Worm (Caenorhabditis elegans) whole organism, L4 larva: ENCODE measurements around the gene Y81G3A.2.

Experiments
- Y105C5A.15 ChIP-seq: fragments of 200-800 bp; sonication (Bioruptor generic); IDR thresholded peaks from 2 replicates; pipeline ENCODE4 v1.3.6; 2022; ENCODE audit warnings: missing genetic modification characterization, missing compliant biosample characterization
- Y5F2A.4 ChIP-seq: fragments of 200-800 bp; sonication (Bioruptor generic); optimal IDR thresholded peaks from 2 replicates; lab custom pipeline; 2018; ENCODE audit warnings: mild to moderate bottlenecking, missing genetic modification characterization, missing compliant biosample characterization
- Y75B8A.6 ChIP-seq: fragments of 200-800 bp; sonication (Bioruptor generic); IDR thresholded peaks from 2 replicates; pipeline ENCODE4 v1.3.6; 2022; ENCODE audit warnings: missing genetic modification reagents, missing genetic modification characterization, missing compliant biosample characterization
- ceh-20 ChIP-seq: fragments of 200-800 bp; sonication (Bioruptor generic); IDR thresholded peaks from 2 replicates; pipeline ENCODE4 v1.3.6; 2022; ENCODE audit warnings: missing genetic modification reagents, missing genetic modification characterization, missing compliant biosample characterization
- ceh-32 ChIP-seq: sonication (generic microtip); optimal IDR thresholded peaks from 2 replicates; lab custom pipeline; 2016; ENCODE audit warnings: mild to moderate bottlenecking, missing genetic modification characterization, missing compliant biosample characterization; ENCODE audit not compliant: poor library complexity
- ceh-44 ChIP-seq: fragments of 200-800 bp; sonication (Bioruptor generic); IDR thresholded peaks from 2 replicates; pipeline ENCODE4 v1.3.6; 2022; ENCODE audit warnings: missing genetic modification reagents, missing genetic modification characterization, missing compliant biosample characterization
- daf-8 ChIP-seq: fragments of 200-800 bp; sonication (Bioruptor generic); IDR thresholded peaks from 2 replicates; pipeline ENCODE4 v1.3.6; 2022; ENCODE audit warnings: missing genetic modification characterization, missing compliant biosample characterization
- dmd-6 ChIP-seq: fragments of 200-800 bp; sonication (Bioruptor generic); IDR thresholded peaks from 2 replicates; pipeline ENCODE4 v1.3.6; 2022; ENCODE audit warnings: missing genetic modification reagents, missing genetic modification characterization, missing compliant biosample characterization
- dmd-8 ChIP-seq: fragments of 200-800 bp; sonication (Bioruptor generic); IDR thresholded peaks from 2 replicates; pipeline ENCODE4 v1.3.6; 2022; ENCODE audit warnings: missing genetic modification characterization, missing compliant biosample characterization
- dmd-9 ChIP-seq: fragments of 200-800 bp; sonication (Bioruptor generic); IDR thresholded peaks from 2 replicates; pipeline ENCODE4 v1.3.6; 2022; ENCODE audit warnings: missing genetic modification reagents, missing genetic modification characterization, missing compliant biosample characterization
- dve-1 ChIP-seq: sonication (generic microtip); optimal IDR thresholded peaks from 2 replicates; lab custom pipeline; 2017; ENCODE audit warnings: antibody characterized with exemption, mild to moderate bottlenecking, missing genetic modification characterization, missing compliant biosample characterization; ENCODE audit not compliant: insufficient read depth
- egl-27 ChIP-seq: sonication (generic microtip); optimal IDR thresholded peaks from 3 replicates; lab custom pipeline; 2017; ENCODE audit warnings: missing biosample characterization, missing genetic modification reagents, missing genetic modification characterization
- fkh-10 ChIP-seq: fragments of 150-350 bp; optimal IDR thresholded peaks from 2 replicates; lab custom pipeline; 2014; ENCODE audit warnings: missing biosample characterization, missing genetic modification reagents, missing genetic modification characterization
- fos-1 ChIP-seq: fragments of 150-350 bp; optimal IDR thresholded peaks from 2 replicates; lab custom pipeline; 2014; ENCODE audit warnings: missing biosample characterization, missing genetic modification characterization
- hif-1 ChIP-seq, 2 experiments: sonication (generic microtip); optimal IDR thresholded peaks; 2 replicates each; lab custom pipeline; 2016 to 2017; ENCODE audit warnings: missing compliant biosample characterization in 2 of 2, missing genetic modification characterization in 2 of 2, missing genetic modification reagents in 2 of 2, missing genotype in 2 of 2, mild to moderate bottlenecking in 1 of 2
- hlh-11 ChIP-seq: fragments of 200-800 bp; sonication (Bioruptor generic); optimal IDR thresholded peaks from 2 replicates; lab custom pipeline; 2018; ENCODE audit warnings: mild to moderate bottlenecking, missing genetic modification characterization, missing compliant biosample characterization
- hmg-1.1 ChIP-seq: fragments of 200-800 bp; sonication (Bioruptor generic); IDR thresholded peaks from 2 replicates; pipeline ENCODE4 v1.3.6; 2022; ENCODE audit warnings: missing genetic modification reagents, missing genetic modification characterization, missing compliant biosample characterization
- lin-38 ChIP-seq: fragments of 200-800 bp; sonication (Bioruptor generic); IDR thresholded peaks from 2 replicates; pipeline ENCODE4 v1.3.6; 2022; ENCODE audit warnings: missing genetic modification reagents, missing genetic modification characterization, missing compliant biosample characterization
- lir-3 ChIP-seq: sonication (generic microtip); optimal IDR thresholded peaks from 2 replicates; lab custom pipeline; 2016; ENCODE audit warnings: mild to moderate bottlenecking, missing genetic modification characterization, missing compliant biosample characterization
- mes-2 ChIP-seq: sonication (generic microtip); optimal IDR thresholded peaks from 2 replicates; lab custom pipeline; 2016; ENCODE audit warnings: missing genotype, mild to moderate bottlenecking, missing genetic modification characterization, missing compliant biosample characterization; ENCODE audit not compliant: poor library complexity, severe bottlenecking
- mxl-2 ChIP-seq: fragments of 200-800 bp; sonication (Bioruptor generic); conservative IDR thresholded peaks from 2 replicates; pipeline ENCODE4 v1.3.6; 2022; ENCODE audit warnings: missing genetic modification reagents, missing genetic modification characterization, missing compliant biosample characterization
- mxl-3 ChIP-seq: fragments of 200-800 bp; sonication (Bioruptor generic); optimal IDR thresholded peaks from 2 replicates; lab custom pipeline; 2018; ENCODE audit warnings: mild to moderate bottlenecking, missing genetic modification characterization, missing compliant biosample characterization
- nhr-102 ChIP-seq: sonication (generic microtip); optimal IDR thresholded peaks from 2 replicates; lab custom pipeline; 2016; ENCODE audit warnings: mild to moderate bottlenecking, missing genetic modification characterization, moderate library complexity, missing compliant biosample characterization
- nhr-11 ChIP-seq: fragments of 150-350 bp; optimal IDR thresholded peaks from 2 replicates; lab custom pipeline; 2014; ENCODE audit warnings: missing biosample characterization, missing genetic modification characterization
- nhr-111 ChIP-seq: fragments of 200-800 bp; sonication (Bioruptor generic); optimal IDR thresholded peaks from 2 replicates; lab custom pipeline; 2018; ENCODE audit warnings: mild to moderate bottlenecking, missing genetic modification characterization, missing compliant biosample characterization
- nhr-28 ChIP-seq: fragments of 150-350 bp; optimal IDR thresholded peaks from 2 replicates; lab custom pipeline; 2014; ENCODE audit warnings: missing biosample characterization, missing genetic modification characterization
- nhr-42 ChIP-seq: fragments of 200-800 bp; sonication (Bioruptor generic); IDR thresholded peaks from 2 replicates; pipeline ENCODE4 v1.3.6; 2022; ENCODE audit warnings: missing genetic modification characterization, missing compliant biosample characterization
- pha-4 ChIP-seq, 2 experiments: fragments of 150-350 bp in 1 of 2; fragments of 200-800 bp in 1 of 2; sonication (Bioruptor generic) in 1 of 2; IDR thresholded peaks in 1 of 2; optimal IDR thresholded peaks in 1 of 2; 2 replicates each; pipeline versions ENCODE4 v1.3.6 to Lab custom; 2014 to 2022; ENCODE audit warnings: missing genetic modification characterization in 2 of 2, missing genetic modification reagents in 2 of 2, missing biosample characterization in 1 of 2, missing compliant biosample characterization in 1 of 2
- php-3 ChIP-seq: fragments of 200-800 bp; sonication (Bioruptor generic); IDR thresholded peaks from 2 replicates; pipeline ENCODE4 v1.3.6; 2022; ENCODE audit warnings: missing genetic modification reagents, missing genetic modification characterization, missing compliant biosample characterization
- rbr-2 ChIP-seq: sonication (generic microtip); optimal IDR thresholded peaks from 2 replicates; lab custom pipeline; 2016; ENCODE audit warnings: missing genotype, missing genetic modification characterization, missing compliant biosample characterization
- sdz-12 ChIP-seq: fragments of 200-800 bp; sonication (Bioruptor generic); optimal IDR thresholded peaks from 2 replicates; lab custom pipeline; 2018; ENCODE audit warnings: mild to moderate bottlenecking, missing genetic modification characterization, missing compliant biosample characterization
- set-16 ChIP-seq: fragments of 200-800 bp; sonication (Bioruptor generic); IDR thresholded peaks from 2 replicates; pipeline ENCODE4 v1.3.6; 2022; ENCODE audit warnings: missing genetic modification reagents, missing genetic modification characterization, missing compliant biosample characterization
- tag-97 ChIP-seq: fragments of 200-800 bp; sonication (Bioruptor generic); IDR thresholded peaks from 2 replicates; pipeline ENCODE4 v1.3.6; 2022; ENCODE audit warnings: missing genetic modification characterization, missing compliant biosample characterization
- tra-1 ChIP-seq: fragments of 200-800 bp; sonication (Bioruptor generic); IDR thresholded peaks from 2 replicates; pipeline ENCODE4 v1.3.6; 2022; ENCODE audit warnings: missing genetic modification reagents, missing genetic modification characterization, missing compliant biosample characterization
- vab-7 ChIP-seq: fragments of 200-800 bp; sonication (Bioruptor generic); IDR thresholded peaks from 2 replicates; pipeline ENCODE4 v1.3.6; 2022; ENCODE audit warnings: missing genetic modification reagents, missing genetic modification characterization, missing compliant biosample characterization
- zag-1 ChIP-seq: fragments of 150-350 bp; optimal IDR thresholded peaks from 2 replicates; lab custom pipeline; 2014; ENCODE audit warnings: missing biosample characterization, missing genetic modification characterization
- zip-2 ChIP-seq: fragments of 150-350 bp; optimal IDR thresholded peaks from 2 replicates; lab custom pipeline; 2014; ENCODE audit warnings: missing biosample characterization, missing genetic modification characterization

Gene Y81G3A.2

DNA sequence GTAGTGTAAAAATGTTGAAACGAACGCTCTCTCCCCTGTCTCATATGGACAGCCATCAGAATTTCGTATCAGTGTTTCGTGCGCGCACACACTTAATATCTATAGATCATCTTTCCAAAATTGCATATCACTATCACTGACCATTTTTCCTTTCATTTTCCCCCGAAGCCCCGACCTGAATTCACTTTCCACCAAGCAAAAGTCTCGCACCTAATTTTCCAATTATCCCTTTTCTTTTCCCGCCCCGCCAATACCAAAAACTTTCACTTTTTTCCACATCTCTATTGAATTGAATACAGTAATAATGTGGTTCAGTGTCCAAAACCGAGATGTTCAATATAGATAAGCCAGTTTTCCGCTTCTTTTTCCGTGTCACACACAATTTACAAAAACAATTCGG lies 27.3 kb upstream of the Y81G3A.2 start:
- TF ChIP-seq nhr-11 (tag; lab: Kevin White, UChicago) = no peak
- no peak for TF ChIP-seq hmg-1.1
- TF ChIP-seq Y75B8A.6 (GFP tag; lab: Robert Waterston, UW) = no peak
- TF ChIP-seq pha-4 (GFP tag; IDR thresholded peaks at IDR 0.05; lab: Robert Waterston, UW) = no peak
- no peak for TF ChIP-seq pha-4 (tag; optimal IDR thresholded peaks at IDR 0.05; lab: Kevin White, UChicago)
- TF ChIP-seq mes-2 (tag; lab: Kevin White, UChicago) = no peak
- TF ChIP-seq lin-38 (GFP tag; lab: Robert Waterston, UW) = no peak
- TF ChIP-seq mxl-2 (GFP tag; lab: Robert Waterston, UW) = no peak
- no peak for TF ChIP-seq Y5F2A.4
- no peak for TF ChIP-seq tag-97 (GFP tag; lab: Robert Waterston, UW)
- no peak for TF ChIP-seq fos-1
- no peak for TF ChIP-seq zag-1
- TF ChIP-seq nhr-42 (GFP tag; lab: Robert Waterston, UW) = no peak
- no peak for TF ChIP-seq Y105C5A.15 (GFP tag; lab: Robert Waterston, UW)
- TF ChIP-seq php-3 (GFP tag; lab: Robert Waterston, UW) = no peak
- TF ChIP-seq nhr-28 (tag; lab: Kevin White, UChicago) = no peak
- TF ChIP-seq tra-1 (GFP tag; lab: Robert Waterston, UW) = no peak
- no peak for TF ChIP-seq rbr-2
- TF ChIP-seq nhr-111 (GFP tag; lab: Kevin White, UChicago) = no peak
- no peak for TF ChIP-seq ceh-44 (GFP tag; lab: Robert Waterston, UW)

DNA sequence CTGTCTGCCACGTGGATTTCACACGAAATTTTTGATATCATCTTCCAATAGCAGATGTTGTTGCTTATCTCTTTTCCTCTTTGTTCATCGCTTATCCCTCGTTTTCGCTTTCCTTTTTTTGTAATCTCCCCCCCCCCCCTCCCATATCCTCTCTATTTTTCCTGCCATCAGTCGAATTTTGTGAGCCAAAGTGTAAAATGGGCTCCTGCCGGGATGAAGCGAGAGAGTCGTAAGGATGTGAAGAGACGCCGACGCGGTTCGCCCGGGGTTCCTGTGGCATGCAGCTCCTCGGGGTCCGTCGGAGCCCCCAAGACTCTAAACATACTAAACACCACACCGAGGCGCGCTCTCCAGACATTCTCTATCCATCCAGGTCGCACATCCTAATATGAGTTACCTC lies 24.1 kb upstream of the Y81G3A.2 start, which contains the start of gene zyx-1:
Gene zyx-1 (plus strand): TSS at position 331 of the 400 bp plus-strand sequence.
- TF ChIP-seq lir-3 (tag; lab: Kevin White, UChicago) (no peak), nhr-111 (GFP tag; lab: Kevin White, UChicago) (no peak), hif-1 (tag; optimal IDR thresholded peaks at IDR 0.05; lab: Kevin White, UChicago) (no peak), daf-8 (GFP tag; lab: Robert Waterston, UW) (no peak), Y5F2A.4 (no peak), nhr-28 (tag; lab: Kevin White, UChicago) (no peak), dmd-9 (GFP tag; lab: Robert Waterston, UW) (no peak), vab-7 (no peak), dve-1 (tag; lab: Kevin White, UChicago) (no peak), nhr-11 (tag; lab: Kevin White, UChicago) (peak; percentile 19), zip-2 (tag; lab: Kevin White, UChicago) (no peak), dmd-8 (GFP tag; lab: Robert Waterston, UW) (no peak), zag-1 (no peak), ceh-20 (no peak), fkh-10 (GFP tag; lab: Kevin White, UChicago) (no peak), dmd-6 (GFP tag; lab: Robert Waterston, UW) (no peak), set-16 (peak; percentile 70), nhr-102 (tag; lab: Kevin White, UChicago) (no peak), sdz-12 (GFP tag; lab: Kevin White, UChicago) (no peak), php-3 (GFP tag; lab: Robert Waterston, UW) (no peak), mxl-2 (GFP tag; lab: Robert Waterston, UW) (no peak), mxl-3 (no peak), egl-27 (tag; lab: Kevin White, UChicago) (no peak), hlh-11 (tag; lab: Kevin White, UChicago) (peak; percentile 39)

- peak; percentile 70 for TF ChIP-seq set-16
- 0 out of 2 replicates have a peak, but pooled peaks have one; percentile 8 for TF ChIP-seq dmd-6 (GFP tag; lab: Robert Waterston, UW)
- no peak for TF ChIP-seq ceh-32 (tag; lab: Kevin White, UChicago)
Observed at ce11 chrII:13059196-13059595, 21.5 kb upstream of the Y81G3A.2 start.
